Worm (Caenorhabditis elegans): ENCODE data around the gene tomm-40.

DNA sequence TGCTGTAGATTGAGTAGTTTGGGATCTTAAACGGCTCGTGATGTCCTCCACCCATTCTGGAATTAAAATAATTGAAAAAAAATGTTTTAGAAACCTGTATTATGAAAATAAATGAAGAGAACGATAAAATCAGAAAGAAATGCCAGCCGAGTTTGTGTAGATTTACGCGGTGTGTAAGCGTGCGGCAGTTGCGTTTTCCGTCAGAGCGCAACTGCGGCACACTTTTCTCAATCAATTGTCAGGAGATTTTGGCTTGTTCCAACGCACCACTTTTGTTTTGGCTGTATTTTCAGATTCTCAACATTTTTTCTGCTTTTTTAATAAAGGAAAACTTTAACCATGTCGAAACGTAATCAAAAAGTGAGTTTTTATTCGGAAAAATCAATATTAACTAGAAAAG lies 8.5 kb downstream of the tomm-40 start, which contains the start of the genes ndub-3 and C18E9.2:
- TF ChIP-seq tab-1 (GFP tag; IDR thresholded peaks at IDR 0.05), result no peak
- TF ChIP-seq flt-1 (GFP tag; IDR thresholded peaks at IDR 0.05), result no peak
- 0 out of 2 replicates have a peak, but pooled peaks have one; percentile 48 for TF ChIP-seq ztf-23 (GFP tag; IDR thresholded peaks at IDR 0.05)
